Worm (Caenorhabditis elegans): ENCODE measurements around the gene F39H12.3.

The F39H12.3 gene

DNA sequence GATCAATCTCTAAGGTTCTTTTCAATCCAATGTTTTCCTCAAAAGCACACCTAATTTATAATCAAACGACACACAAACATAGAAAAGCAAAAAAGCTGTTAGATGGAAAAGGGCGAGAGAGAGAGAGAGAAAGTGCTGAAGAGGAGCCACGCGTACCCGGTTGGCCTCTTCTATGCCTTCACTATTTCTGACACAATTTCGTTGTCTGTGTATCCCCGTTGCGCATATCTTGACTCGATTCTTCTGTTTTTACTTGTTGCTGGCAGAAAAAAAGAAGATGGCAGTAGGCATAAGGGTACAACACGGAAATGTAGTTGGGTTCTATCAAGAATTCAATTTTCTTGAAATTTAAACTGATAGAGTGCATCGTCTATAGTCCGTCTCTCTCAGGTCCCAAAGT lies 13.8 kb downstream of the F39H12.3 start:
- TF ChIP-seq ceh-62 (tag; optimal IDR thresholded peaks at IDR 0.05) (no peak), lin-38 (GFP tag; IDR thresholded peaks at IDR 0.05) (no peak), attf-4 (tag; optimal IDR thresholded peaks at IDR 0.05) (no peak), nhr-11 (tag; optimal IDR thresholded peaks at IDR 0.05) (peak; percentile 82), R02D3.7 (tag; optimal IDR thresholded peaks at IDR 0.05) (no peak), ctbp-1 (GFP tag; IDR thresholded peaks at IDR 0.05) (peak; percentile 82), ZK337.2 (GFP tag; IDR thresholded peaks at IDR 0.05) (no peak), nhr-41 (GFP tag; IDR thresholded peaks at IDR 0.05) (no peak), zfp-2 (tag; optimal IDR thresholded peaks at IDR 0.05) (no peak), gei-8 (GFP tag; optimal IDR thresholded peaks at IDR 0.05) (no peak), nhr-25 (tag; optimal IDR thresholded peaks at IDR 0.05; ENCODE audit: borderline replicate concordance, insufficient read depth) (peak; percentile 85), nhr-42 (GFP tag; IDR thresholded peaks at IDR 0.05) (no peak), zfp-3 (GFP tag; conservative IDR thresholded peaks at IDR 0.05) (no peak), lin-13 (GFP tag; optimal IDR thresholded peaks at IDR 0.05) (no peak), lin-29 (GFP tag; IDR thresholded peaks at IDR 0.05) (no peak), daf-8 (GFP tag; IDR thresholded peaks at IDR 0.05) (no peak), snpc-1.2 (GFP tag; IDR thresholded peaks at IDR 0.05) (no peak), T26A8.4 (GFP tag; IDR thresholded peaks at IDR 0.05) (no peak), ceh-20 (GFP tag; IDR thresholded peaks at IDR 0.05) (no peak), T20F7.1 (GFP tag; optimal IDR thresholded peaks at IDR 0.05) (no peak), mdl-1 (tag; optimal IDR thresholded peaks at IDR 0.05) (peak; percentile 60 to 87), set-16 (GFP tag; IDR thresholded peaks at IDR 0.05) (no peak), D1046.2 (GFP tag; IDR thresholded peaks at IDR 0.05) (no peak), jun-1 (tag; optimal IDR thresholded peaks at IDR 0.05) (peak; percentile 22), nhr-237 (tag; optimal IDR thresholded peaks at IDR 0.05) (no peak), pqm-1 (tag; optimal IDR thresholded peaks at IDR 0.05) (no peak), mes-2 (tag; optimal IDR thresholded peaks at IDR 0.05; ENCODE audit: poor library complexity, severe bottlenecking) (peak; percentile 75), hlh-11 (tag; optimal IDR thresholded peaks at IDR 0.05) (peak; percentile 55), nhr-6 (tag; optimal IDR thresholded peaks at IDR 0.05) (peak; percentile 59), mxl-2 (GFP tag; conservative IDR thresholded peaks at IDR 0.05) (no peak), ztf-7 (tag; optimal IDR thresholded peaks at IDR 0.05) (peak; percentile 21), lim-7 (GFP tag; IDR thresholded peaks at IDR 0.05) (no peak), ztf-11 (tag; optimal IDR thresholded peaks at IDR 0.05) (no peak), nhr-102 (tag; optimal IDR thresholded peaks at IDR 0.05) (no peak), egl-27 (tag; optimal IDR thresholded peaks at IDR 0.05) (no peak), hlh-30 (tag; optimal IDR thresholded peaks at IDR 0.05; ENCODE audit: insufficient read depth) (peak; percentile 82), F49E8.2 (tag; optimal IDR thresholded peaks at IDR 0.05; ENCODE audit: borderline replicate concordance) (no peak), hmg-1.1 (GFP tag; IDR thresholded peaks at IDR 0.05) (peak; percentile 69; the same call in 1 of the 2 replicates), dmd-6 (GFP tag; IDR thresholded peaks at IDR 0.05) (peak; percentile 38; the same call in 1 of the 2 replicates), zag-1 (tag; optimal IDR thresholded peaks at IDR 0.05) (no peak), hif-1 (tag; optimal IDR thresholded peaks at IDR 0.05) (peak in 1 of 2 experiments; percentile 45), dve-1 (tag; optimal IDR thresholded peaks at IDR 0.05; ENCODE audit: insufficient read depth) (peak; percentile 52), mep-1 (tag; optimal IDR thresholded peaks at IDR 0.05) (peak; percentile 63), lsy-2 (tag; optimal IDR thresholded peaks at IDR 0.05) (peak in 1 of 2 experiments; percentile 71), egl-43 (GFP tag; IDR thresholded peaks at IDR 0.05) (no peak), nhr-28 (tag; optimal IDR thresholded peaks at IDR 0.05) (peak; percentile 91), nhr-10 (tag; optimal IDR thresholded peaks at IDR 0.05) (no peak), dpl-1 (GFP tag; optimal IDR thresholded peaks at IDR 0.05) (no peak), rbr-2 (tag; optimal IDR thresholded peaks at IDR 0.05) (peak; percentile 76), unc-39 (tag; optimal IDR thresholded peaks at IDR 0.05) (no peak), Y75B8A.6 (GFP tag; IDR thresholded peaks at IDR 0.05) (no peak), lin-1 (GFP tag; IDR thresholded peaks at IDR 0.05) (no peak)

All from whole organism, L4 larva.